Fruit fly (Drosophila melanogaster): ENCODE data around the gene Tie.

- TF ChIP-seq da (GFP tag; optimal IDR thresholded peaks at IDR 0.05) (no peak), CG4617 (GFP tag; optimal IDR thresholded peaks at IDR 0.05; ENCODE audit: borderline replicate concordance) (no peak), inv (GFP tag; IDR thresholded peaks at IDR 0.05; ENCODE audit: partially characterized antibody) (no peak), tio (GFP tag; optimal IDR thresholded peaks at IDR 0.05) (no peak)
Measured at dm6 chr3L:4472768-4473167, 59.2 kb downstream of the Tie start, which contains the start of gene CG11349.

Data from whole organism, embryonic.